Fruit fly (Drosophila melanogaster) whole organism, embryonic: Measurements from ENCODE around the gene yps.

ENCODE experiments used
- CG14441 ChIP-seq: fragments of 200-800 bp; sonication (Bioruptor generic); IDR thresholded peaks from 2 replicates; pipeline ENCODE4 v1.3.6; 2022; ENCODE audit warnings: missing biosample characterization, missing genetic modification characterization
- CG16815 ChIP-seq: fragments of 200-800 bp; sonication (Bioruptor generic); optimal IDR thresholded peaks from 3 replicates; lab custom pipeline; 2017; ENCODE audit warnings: missing biosample characterization, mild to moderate bottlenecking, missing genetic modification characterization
- CG18619 ChIP-seq: fragments of 200-800 bp; sonication (Bioruptor generic); optimal IDR thresholded peaks from 3 replicates; lab custom pipeline; 2017; ENCODE audit warnings: missing biosample characterization, mild to moderate bottlenecking, missing genetic modification characterization
- CG2129 ChIP-seq: fragments of 200-800 bp; sonication (Bioruptor generic); IDR thresholded peaks from 2 replicates; pipeline ENCODE4 v1.3.6; 2022; ENCODE audit warnings: missing biosample characterization, missing genetic modification characterization; ENCODE audit not compliant: partially characterized antibody
- CG3726 ChIP-seq: fragments of 200-800 bp; sonication (Bioruptor generic); IDR thresholded peaks from 3 replicates; pipeline ENCODE4, ENCODE4 v1.3.6; 2022; ENCODE audit warnings: missing biosample characterization, missing genetic modification characterization
- CTCF ChIP-seq: fragments of 200-800 bp; sonication (Bioruptor generic); optimal IDR thresholded peaks from 2 replicates; lab custom pipeline; 2017; ENCODE audit warnings: missing biosample characterization, mild to moderate bottlenecking, missing genetic modification characterization, moderate library complexity
- D19B ChIP-seq: fragments of 200-800 bp; sonication (Bioruptor generic); optimal IDR thresholded peaks from 2 replicates; lab custom pipeline; 2017; ENCODE audit warnings: missing biosample characterization, mild to moderate bottlenecking, missing genetic modification characterization
- amos ChIP-seq: fragments of 200-800 bp; sonication (Bioruptor generic); IDR thresholded peaks from 2 replicates; pipeline ENCODE4 v1.3.6; 2022; ENCODE audit warnings: missing biosample characterization, missing genetic modification characterization; ENCODE audit not compliant: partially characterized antibody
- h ChIP-seq: fragments of >200 bp; optimal IDR thresholded peaks from 2 replicates; lab custom pipeline; 2017
- phol ChIP-seq: fragments of 200-800 bp; sonication (Bioruptor generic); optimal IDR thresholded peaks from 3 replicates; lab custom pipeline; 2018; ENCODE audit warnings: missing biosample characterization, mild to moderate bottlenecking, missing genetic modification characterization, moderate library complexity
- sim ChIP-seq: fragments of 200-800 bp; sonication (Bioruptor generic); IDR thresholded peaks from 2 replicates; pipeline ENCODE4 v1.3.6; 2022; ENCODE audit warnings: missing biosample characterization, missing genetic modification characterization
- slbo ChIP-seq: fragments of 200-800 bp; sonication (Bioruptor generic); IDR thresholded peaks from 2 replicates; pipeline ENCODE4 v1.3.6; 2022; ENCODE audit warnings: missing biosample characterization, missing genetic modification characterization
- stc ChIP-seq: fragments of 200-800 bp; sonication (Bioruptor generic); IDR thresholded peaks from 2 replicates; pipeline ENCODE4 v1.3.6; 2022; ENCODE audit warnings: missing biosample characterization, missing genetic modification characterization
- unc-4 ChIP-seq: fragments of 200-800 bp; sonication (Bioruptor generic); IDR thresholded peaks from 2 replicates; pipeline ENCODE4 v1.3.6; 2022; ENCODE audit warnings: missing biosample characterization, missing genetic modification characterization; ENCODE audit not compliant: partially characterized antibody

DNA sequence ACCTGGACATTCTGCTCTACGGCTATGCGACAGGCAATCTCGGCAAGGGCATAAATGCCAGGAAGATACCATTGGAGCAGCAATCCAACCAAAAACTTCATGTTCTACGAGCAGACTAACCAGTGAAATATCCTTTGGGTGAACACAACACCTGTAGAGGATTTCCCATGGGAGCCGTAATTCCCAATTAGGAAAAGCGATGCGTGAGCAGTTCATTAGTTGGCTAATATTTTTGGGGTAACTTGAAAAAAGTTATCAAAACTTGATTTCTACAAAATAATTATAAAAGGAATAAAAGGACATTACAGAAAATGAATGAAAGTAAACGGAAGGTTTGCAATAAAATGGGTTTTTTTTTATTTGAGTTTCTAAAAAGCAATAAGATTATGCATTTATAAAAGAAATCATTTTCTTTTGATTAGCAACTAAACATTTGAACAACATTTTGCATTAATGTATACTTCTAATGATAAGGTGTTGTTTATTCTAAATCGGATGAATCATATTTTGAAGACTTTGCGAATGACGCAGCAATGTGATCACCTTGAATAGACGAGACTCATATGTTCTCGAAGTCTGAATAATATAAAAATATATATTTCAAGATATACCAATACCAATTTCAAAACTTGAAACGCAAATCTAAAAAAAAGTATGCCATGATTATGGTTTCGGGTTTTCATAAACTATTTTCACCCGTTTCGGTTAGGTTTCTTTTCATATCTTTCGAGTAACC lies 2.5 kb upstream of the yps start, which contains the start of the genes Ir68b and CG34241:
- TF ChIP-seq CG2129 (GFP tag; lab: Robert Waterston, UW) (no peak), unc-4 (no peak), CTCF (GFP tag; lab: Kevin White, UChicago) (no peak), CG18619 (GFP tag; lab: Kevin White, UChicago) (no peak), slbo (no peak), phol (tag; lab: Kevin White, UChicago) (no peak), stc (GFP tag; lab: Robert Waterston, UW) (no peak), CG16815 (GFP tag; lab: Kevin White, UChicago) (no peak), CG14441 (no peak), D19B (GFP tag; lab: Kevin White, UChicago) (no peak), h (no peak), amos (GFP tag; lab: Robert Waterston, UW) (no peak), sim (GFP tag; lab: Robert Waterston, UW) (no peak), CG3726 (GFP tag; lab: Robert Waterston, UW) (no peak)
